Fruit fly (Drosophila melanogaster) whole organism, embryonic: ENCODE data around the gene CG34398.

Source experiments
- CG10321 ChIP-seq: fragments of 200-800 bp; sonication (Bioruptor generic); IDR thresholded peaks from 2 replicates; pipeline ENCODE4 v1.3.6; 2022; ENCODE audit warnings: missing biosample characterization, missing genetic modification characterization
- CG10366 ChIP-seq: fragments of 200-800 bp; sonication (Bioruptor generic); IDR thresholded peaks from 2 replicates; pipeline ENCODE4 v1.3.6; 2022; ENCODE audit warnings: missing biosample characterization, missing genetic modification characterization
- CG11723 ChIP-seq: fragments of 200-800 bp; sonication (Bioruptor generic); optimal IDR thresholded peaks from 2 replicates; lab custom pipeline; 2017; ENCODE audit warnings: missing biosample characterization, mild to moderate bottlenecking, missing genetic modification characterization
- CG13123 ChIP-seq: fragments of 200-800 bp; sonication (Bioruptor generic); optimal IDR thresholded peaks from 2 replicates; lab custom pipeline; 2016; ENCODE audit warnings: missing biosample characterization, missing genetic modification characterization
- CG13624 ChIP-seq: fragments of 200-800 bp; sonication (Bioruptor generic); optimal IDR thresholded peaks from 2 replicates; lab custom pipeline; 2016; ENCODE audit warnings: missing biosample characterization, missing genetic modification characterization
- CG1529 ChIP-seq: fragments of 200-800 bp; sonication (Bioruptor generic); optimal IDR thresholded peaks from 3 replicates; lab custom pipeline; 2018; ENCODE audit warnings: missing biosample characterization, missing genetic modification characterization
- CG16813 ChIP-seq: fragments of 200-800 bp; sonication (Bioruptor generic); IDR thresholded peaks from 3 replicates; pipeline ENCODE4 v1.3.6; 2022; ENCODE audit warnings: missing biosample characterization, missing genetic modification characterization; ENCODE audit not compliant: partially characterized antibody
- CG17328 ChIP-seq: fragments of 200-800 bp; sonication (Bioruptor generic); IDR thresholded peaks from 2 replicates; pipeline ENCODE4 v1.3.6; 2022; ENCODE audit warnings: missing biosample characterization, missing genetic modification characterization
- CG17912 ChIP-seq: fragments of 200-800 bp; sonication (Bioruptor generic); optimal IDR thresholded peaks from 2 replicates; lab custom pipeline; 2018; ENCODE audit warnings: missing biosample characterization, mild to moderate bottlenecking, missing genetic modification characterization
- CG2120 ChIP-seq: fragments of 200-800 bp; sonication (Bioruptor generic); optimal IDR thresholded peaks from 3 replicates; lab custom pipeline; 2016; ENCODE audit warnings: missing biosample characterization, missing genetic modification characterization
- CG30020 ChIP-seq: fragments of 200-800 bp; optimal IDR thresholded peaks from 2 replicates; lab custom pipeline; 2019; ENCODE audit warnings: missing biosample characterization, mild to moderate bottlenecking, missing genetic modification characterization, moderate library complexity
- CG3065 ChIP-seq: fragments of 200-800 bp; sonication (Bioruptor generic); optimal IDR thresholded peaks from 2 replicates; lab custom pipeline; 2016; ENCODE audit warnings: missing biosample characterization, missing genetic modification characterization
- CG33557 ChIP-seq: fragments of 200-800 bp; sonication (Bioruptor generic); optimal IDR thresholded peaks from 2 replicates; lab custom pipeline; 2019; ENCODE audit warnings: missing biosample characterization, mild to moderate bottlenecking, missing genetic modification characterization, moderate library complexity
- CG7987 ChIP-seq: fragments of 200-800 bp; sonication (Bioruptor generic); optimal IDR thresholded peaks from 2 replicates; lab custom pipeline; 2018; ENCODE audit warnings: missing biosample characterization, mild to moderate bottlenecking, missing genetic modification characterization, moderate library complexity
- CG9609 ChIP-seq: fragments of 200-800 bp; sonication (Bioruptor generic); optimal IDR thresholded peaks from 3 replicates; lab custom pipeline; 2016; ENCODE audit warnings: missing biosample characterization, missing genetic modification characterization
- CG9876 ChIP-seq: fragments of 200-800 bp; sonication (Bioruptor generic); optimal IDR thresholded peaks from 2 replicates; lab custom pipeline; 2016; ENCODE audit warnings: missing biosample characterization, missing genetic modification characterization
- D19A ChIP-seq: fragments of 200-800 bp; optimal IDR thresholded peaks from 3 replicates; lab custom pipeline; 2019; ENCODE audit warnings: missing biosample characterization, mild to moderate bottlenecking, missing genetic modification characterization, moderate library complexity
- Dbx ChIP-seq: fragments of 200-800 bp; sonication (Bioruptor generic); IDR thresholded peaks from 3 replicates; pipeline ENCODE4 v1.3.6; 2022; ENCODE audit warnings: missing biosample characterization, missing genetic modification characterization
- Dfd ChIP-seq, 2 experiments: fragments of >200 bp; optimal IDR thresholded peaks; 2 replicates each; lab custom pipeline; 2017; ENCODE audit warnings: missing biosample characterization in 2 of 2, missing genetic modification characterization in 2 of 2
- Elba2 ChIP-seq: fragments of 200-800 bp; sonication (Bioruptor generic); optimal IDR thresholded peaks from 3 replicates; lab custom pipeline; 2016; ENCODE audit warnings: missing biosample characterization, missing genetic modification characterization
- HHEX ChIP-seq: fragments of 200-800 bp; sonication (Bioruptor generic); optimal IDR thresholded peaks from 3 replicates; lab custom pipeline; 2017; ENCODE audit warnings: missing biosample characterization, mild to moderate bottlenecking, missing genetic modification characterization, missing genetic modification reagents
- HLH54F ChIP-seq: fragments of 200-800 bp; sonication (Bioruptor generic); optimal IDR thresholded peaks from 3 replicates; lab custom pipeline; 2016; ENCODE audit warnings: missing biosample characterization, missing genetic modification characterization
- Hr78 ChIP-seq, 2 experiments: fragments of 200-800 bp in 1 of 2; fragments of >200 bp in 1 of 2; sonication (Bioruptor generic) in 1 of 2; optimal IDR thresholded peaks; 2 replicates each; lab custom pipeline; 2017 to 2019; ENCODE audit warnings: missing biosample characterization in 2 of 2, missing genetic modification characterization in 2 of 2, mild to moderate bottlenecking in 1 of 2, moderate library complexity in 1 of 2
- Hsf ChIP-seq: fragments of 200-800 bp; sonication (Bioruptor generic); optimal IDR thresholded peaks from 3 replicates; lab custom pipeline; 2016; ENCODE audit warnings: missing biosample characterization, missing genetic modification characterization
- Lim3 ChIP-seq: fragments of 200-800 bp; sonication (Bioruptor generic); IDR thresholded peaks from 2 replicates; pipeline ENCODE4 v1.3.6; 2022; ENCODE audit warnings: missing biosample characterization, missing genetic modification characterization
- MBD-R2 ChIP-seq: fragments of 200-800 bp; sonication (Bioruptor generic); IDR thresholded peaks from 2 replicates; pipeline ENCODE4 v1.3.6; 2022; ENCODE audit warnings: missing biosample characterization, missing genetic modification characterization
- Mrtf ChIP-seq: fragments of 200-800 bp; sonication (Bioruptor generic); IDR thresholded peaks from 3 replicates; pipeline ENCODE4 v1.3.6; 2022; ENCODE audit warnings: missing biosample characterization, missing genetic modification characterization
- NC2α ChIP-seq: fragments of 200-800 bp; sonication (Bioruptor generic); optimal IDR thresholded peaks from 2 replicates; lab custom pipeline; 2016; ENCODE audit warnings: missing biosample characterization, missing genetic modification characterization
- Nf-YB ChIP-seq: fragments of 200-800 bp; sonication (Bioruptor generic); optimal IDR thresholded peaks from 3 replicates; lab custom pipeline; 2019; ENCODE audit warnings: missing biosample characterization, mild to moderate bottlenecking, missing genetic modification characterization, moderate library complexity
- Nf-YC ChIP-seq: fragments of 200-800 bp; optimal IDR thresholded peaks from 3 replicates; lab custom pipeline; 2019; ENCODE audit warnings: missing biosample characterization, mild to moderate bottlenecking, missing genetic modification characterization, moderate library complexity
- Optix ChIP-seq: fragments of 200-800 bp; sonication (Bioruptor generic); IDR thresholded peaks from 3 replicates; pipeline ENCODE4 v1.3.6; 2022; ENCODE audit warnings: missing biosample characterization, missing genetic modification characterization
- Side ChIP-seq: fragments of 200-800 bp; sonication (Bioruptor generic); optimal IDR thresholded peaks from 2 replicates; lab custom pipeline; 2016; ENCODE audit warnings: missing biosample characterization, missing genetic modification characterization
- Spps ChIP-seq: fragments of 200-800 bp; sonication (Bioruptor generic); optimal IDR thresholded peaks from 2 replicates; lab custom pipeline; 2018; ENCODE audit warnings: missing biosample characterization, mild to moderate bottlenecking, missing genetic modification characterization
- Stat92E ChIP-seq, 3 experiments: fragments of >200 bp in 2 of 3; fragments of 200-800 bp in 1 of 3; sonication (Bioruptor generic) in 1 of 3; optimal IDR thresholded peaks; 2 replicates each; lab custom pipeline; 2017 to 2019; ENCODE audit warnings: missing biosample characterization in 3 of 3, missing genetic modification characterization in 3 of 3, mild to moderate bottlenecking in 1 of 3, moderate library complexity in 1 of 3
- YL-1 ChIP-seq: fragments of 200-800 bp; sonication (Bioruptor generic); optimal IDR thresholded peaks from 3 replicates; lab custom pipeline; 2017; ENCODE audit warnings: missing biosample characterization, mild to moderate bottlenecking, missing genetic modification characterization
- abd-A ChIP-seq: fragments of 200-800 bp; sonication (Bioruptor generic); optimal IDR thresholded peaks from 3 replicates; lab custom pipeline; 2019; ENCODE audit warnings: missing biosample characterization, mild to moderate bottlenecking, missing genetic modification characterization, moderate library complexity
- ato ChIP-seq: fragments of 200-800 bp; sonication (Bioruptor generic); IDR thresholded peaks from 2 replicates; pipeline ENCODE4 v1.3.6; 2022; ENCODE audit warnings: missing biosample characterization, missing genetic modification characterization; ENCODE audit not compliant: partially characterized antibody
- bbx ChIP-seq: fragments of 200-800 bp; sonication (Bioruptor generic); IDR thresholded peaks from 2 replicates; pipeline ENCODE4 v1.3.6; 2022; ENCODE audit warnings: missing biosample characterization, missing genetic modification characterization; ENCODE audit not compliant: partially characterized antibody
- br ChIP-seq: fragments of >200 bp; optimal IDR thresholded peaks from 2 replicates; lab custom pipeline; 2017
- chinmo ChIP-seq: fragments of 200-800 bp; sonication (Bioruptor generic); IDR thresholded peaks from 4 replicates; pipeline ENCODE4 v1.3.6; 2022; ENCODE audit warnings: missing biosample characterization, missing genetic modification characterization; ENCODE audit not compliant: partially characterized antibody
- crol ChIP-seq: fragments of 200-800 bp; sonication (Bioruptor generic); IDR thresholded peaks from 2 replicates; pipeline ENCODE4 v1.3.6; 2022; ENCODE audit warnings: missing biosample characterization, missing genetic modification characterization
- dan ChIP-seq: fragments of 200-800 bp; sonication (Bioruptor generic); IDR thresholded peaks from 2 replicates; pipeline ENCODE4 v1.3.6; 2022; ENCODE audit warnings: missing biosample characterization, missing genetic modification characterization
- gcm2 ChIP-seq: fragments of 200-800 bp; sonication (Bioruptor generic); optimal IDR thresholded peaks from 2 replicates; lab custom pipeline; 2016; ENCODE audit warnings: missing biosample characterization, missing genetic modification characterization
- lab ChIP-seq: fragments of 200-800 bp; sonication (Bioruptor generic); optimal IDR thresholded peaks from 3 replicates; lab custom pipeline; 2017; ENCODE audit warnings: missing biosample characterization, missing genetic modification characterization, mild to moderate bottlenecking, moderate library complexity, missing genetic modification reagents
- luna ChIP-seq: fragments of 200-800 bp; sonication (Bioruptor generic); optimal IDR thresholded peaks from 2 replicates; lab custom pipeline; 2016; ENCODE audit warnings: missing biosample characterization, missing genetic modification characterization
- onecut ChIP-seq: fragments of 200-800 bp; sonication (Bioruptor generic); IDR thresholded peaks from 2 replicates; pipeline ENCODE4 v1.3.6; 2022; ENCODE audit warnings: missing biosample characterization, missing genetic modification characterization
- sisA ChIP-seq: fragments of 200-800 bp; sonication (Bioruptor generic); IDR thresholded peaks from 2 replicates; pipeline ENCODE4 v1.3.6; 2022; ENCODE audit warnings: missing biosample characterization, missing genetic modification characterization
- slbo ChIP-seq: fragments of 200-800 bp; sonication (Bioruptor generic); IDR thresholded peaks from 2 replicates; pipeline ENCODE4 v1.3.6; 2022; ENCODE audit warnings: missing biosample characterization, missing genetic modification characterization
- stwl ChIP-seq: fragments of 200-800 bp; sonication (Bioruptor generic); optimal IDR thresholded peaks from 3 replicates; lab custom pipeline; 2018; ENCODE audit warnings: missing biosample characterization, mild to moderate bottlenecking, missing genetic modification characterization, moderate library complexity
- toy ChIP-seq: fragments of 200-800 bp; sonication (Bioruptor generic); IDR thresholded peaks from 2 replicates; pipeline ENCODE4 v1.3.6; 2022; ENCODE audit warnings: missing biosample characterization, missing genetic modification characterization
- vvl ChIP-seq: fragments of 200-800 bp; sonication (Bioruptor generic); IDR thresholded peaks from 2 replicates; pipeline ENCODE4 v1.3.6; 2022; ENCODE audit warnings: missing biosample characterization, missing genetic modification characterization

CG34398 gene

DNA sequence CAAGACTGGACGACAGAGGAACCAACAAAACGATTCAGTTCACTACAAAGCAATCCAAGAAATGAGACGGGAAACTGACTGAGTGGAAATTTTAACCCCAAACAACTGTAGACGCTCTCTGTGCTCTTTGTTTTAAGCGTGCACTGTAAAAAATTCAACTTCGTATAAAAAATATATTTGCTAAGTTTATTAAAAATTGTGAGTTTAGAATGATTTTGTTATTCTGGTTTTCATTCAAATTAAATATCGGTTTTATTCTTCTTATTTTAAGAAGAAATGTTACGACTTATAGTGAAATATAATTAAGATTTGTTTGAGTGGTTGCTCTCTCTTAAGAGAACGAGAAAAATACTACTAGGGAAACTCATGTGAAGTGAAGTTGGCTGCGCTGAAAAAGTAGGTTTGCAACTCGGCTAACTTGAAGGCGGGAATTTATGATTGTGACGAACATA is 59.5 kb downstream of the CG34398 start (continued):
- peak; percentile 98 for TF ChIP-seq Dbx (GFP tag; lab: Robert Waterston, UW)
- no peak for TF ChIP-seq abd-A (tag; lab: Kevin White, UChicago)
- TF ChIP-seq Lim3 (GFP tag; lab: Robert Waterston, UW): peak; percentile 88; the same call in 1 of the 2 replicates
- peak; percentile 69; the same call in 1 of the 3 replicates for TF ChIP-seq Optix (GFP tag; lab: Robert Waterston, UW)
- TF ChIP-seq CG30020 (tag; lab: Kevin White, UChicago): peak; percentile 67
- TF ChIP-seq lab (GFP tag; lab: Kevin White, UChicago): peak; percentile 94
- TF ChIP-seq YL-1 (GFP tag; lab: Kevin White, UChicago): peak; percentile 58
- peak; percentile 86 for TF ChIP-seq CG9609 (GFP tag; lab: Kevin White, UChicago)
- peak; percentile 96 for TF ChIP-seq D19A (tag; lab: Kevin White, UChicago)
- TF ChIP-seq Nf-YC (tag; lab: Kevin White, UChicago): peak; percentile 71
- TF ChIP-seq onecut (GFP tag; lab: Robert Waterston, UW): peak; percentile 92
- TF ChIP-seq chinmo (GFP tag; lab: Robert Waterston, UW): no peak
- TF ChIP-seq CG13123 (GFP tag; lab: Kevin White, UChicago): peak; percentile 99
- peak; percentile 78 for TF ChIP-seq CG11723 (GFP tag; lab: Kevin White, UChicago)
- TF ChIP-seq CG10321 (GFP tag; lab: Robert Waterston, UW): peak; percentile 83
- TF ChIP-seq sisA: peak; percentile 98
- TF ChIP-seq CG17328 (GFP tag; lab: Robert Waterston, UW): peak; percentile 99
- peak; percentile 58 for TF ChIP-seq Elba2 (GFP tag; lab: Kevin White, UChicago)
- peak; percentile 91 for TF ChIP-seq CG7987
- TF ChIP-seq CG9876 (GFP tag; lab: Kevin White, UChicago): peak; percentile 80
- TF ChIP-seq Mrtf (GFP tag; lab: Robert Waterston, UW): peak; percentile 93
- TF ChIP-seq Hsf (GFP tag; lab: Kevin White, UChicago): peak; percentile 95
- peak; percentile 86 for TF ChIP-seq HHEX (GFP tag; lab: Kevin White, UChicago)
- TF ChIP-seq crol (GFP tag; lab: Robert Waterston, UW): peak; percentile 85
- peak; percentile 91 for TF ChIP-seq toy (GFP tag; lab: Robert Waterston, UW)
- TF ChIP-seq slbo (GFP tag; lab: Robert Waterston, UW): peak; percentile 98
- no peak for TF ChIP-seq CG16813 (GFP tag; lab: Robert Waterston, UW)
- TF ChIP-seq stwl (tag; lab: Kevin White, UChicago): peak; percentile 83
- peak; percentile 77 for TF ChIP-seq NC2α
- peak; percentile 85 for TF ChIP-seq CG3065 (GFP tag; lab: Kevin White, UChicago)
- TF ChIP-seq vvl (GFP tag; lab: Robert Waterston, UW): peak; percentile 99
- peak in 1 of 2 experiments; percentile 95 for TF ChIP-seq Hr78 (GFP tag; optimal IDR thresholded peaks at IDR 0.05; lab: Kevin White, UChicago)
- TF ChIP-seq Side (GFP tag; lab: Kevin White, UChicago): peak; percentile 96
- TF ChIP-seq CG13624: peak; percentile 88
- no peak for TF ChIP-seq bbx (GFP tag; lab: Robert Waterston, UW)
- peak in 1 of 3 experiments; percentile 66 for TF ChIP-seq Stat92E (GFP tag; optimal IDR thresholded peaks at IDR 0.05; lab: Kevin White, UChicago)
- TF ChIP-seq CG17912 (GFP tag; lab: Kevin White, UChicago): peak; percentile 95
- peak; percentile 96 for TF ChIP-seq gcm2 (GFP tag; lab: Kevin White, UChicago)
- TF ChIP-seq HLH54F (GFP tag; lab: Kevin White, UChicago): peak; percentile 77
- TF ChIP-seq MBD-R2: peak; percentile 95
- TF ChIP-seq Dfd (GFP tag; optimal IDR thresholded peaks at IDR 0.05; lab: Kevin White, UChicago): no peak
- TF ChIP-seq Nf-YB: peak; percentile 79
- peak; percentile 98 for TF ChIP-seq CG10366 (GFP tag; lab: Robert Waterston, UW)
- peak; percentile 83 for TF ChIP-seq CG33557 (GFP tag; lab: Kevin White, UChicago)
- TF ChIP-seq dan (GFP tag; lab: Robert Waterston, UW): no peak
- TF ChIP-seq luna (GFP tag; lab: Kevin White, UChicago): peak; percentile 82
- peak; percentile 95 for TF ChIP-seq CG2120 (GFP tag; lab: Kevin White, UChicago)
- peak; percentile 92 for TF ChIP-seq Spps
- no peak for TF ChIP-seq br
- TF ChIP-seq CG1529 (GFP tag; lab: Kevin White, UChicago): peak; percentile 84
- TF ChIP-seq ato (GFP tag; lab: Robert Waterston, UW): no peak
